Worm (Caenorhabditis elegans) whole organism, early embryonic: ENCODE measurements around the gene F21C10.13.

Experiments
- B0310.2 ChIP-seq: sonication (generic microtip); optimal IDR thresholded peaks from 2 replicates; lab custom pipeline; 2016; ENCODE audit warnings: mild to moderate bottlenecking, missing genetic modification characterization, missing compliant biosample characterization
- F13C5.2 ChIP-seq: sonication (generic microtip); optimal IDR thresholded peaks from 2 replicates; lab custom pipeline; 2017; ENCODE audit warnings: mild to moderate bottlenecking, missing genetic modification characterization, inconsistent platforms, missing compliant biosample characterization
- aly-1 ChIP-seq: sonication (generic microtip); optimal IDR thresholded peaks from 2 replicates; lab custom pipeline; 2016; ENCODE audit warnings: missing genetic modification characterization, missing compliant biosample characterization
- ama-1 ChIP-seq: fragments of 150-350 bp; optimal IDR thresholded peaks from 2 replicates; lab custom pipeline; 2014
- ceh-13 ChIP-seq: fragments of 200-800 bp; sonication (Bioruptor generic); optimal IDR thresholded peaks from 2 replicates; lab custom pipeline; 2018; ENCODE audit warnings: mild to moderate bottlenecking, missing genetic modification characterization, missing compliant biosample characterization
- ceh-36 ChIP-seq: sonication (generic microtip); optimal IDR thresholded peaks from 2 replicates; lab custom pipeline; 2016; ENCODE audit warnings: missing genetic modification characterization, inconsistent platforms, missing compliant biosample characterization
- flt-1 ChIP-seq: fragments of 200-800 bp; sonication (Bioruptor generic); IDR thresholded peaks from 2 replicates; pipeline ENCODE4 v1.3.6; 2022; ENCODE audit warnings: missing genetic modification characterization, missing compliant biosample characterization
- hmbx-1 ChIP-seq: sonication (generic microtip); optimal IDR thresholded peaks from 2 replicates; lab custom pipeline; 2016; ENCODE audit warnings: mild to moderate bottlenecking, missing genetic modification characterization, missing compliant biosample characterization
- hmg-4 ChIP-seq: fragments of 200-800 bp; sonication (Bioruptor generic); optimal IDR thresholded peaks from 2 replicates; lab custom pipeline; 2018; ENCODE audit warnings: mild to moderate bottlenecking, missing genetic modification characterization, missing compliant biosample characterization
- hnd-1 ChIP-seq: sonication (generic microtip); optimal IDR thresholded peaks from 2 replicates; lab custom pipeline; 2016; ENCODE audit warnings: missing genetic modification characterization, missing compliant biosample characterization
- pes-1 ChIP-seq: fragments of 200-800 bp; sonication (Bioruptor generic); IDR thresholded peaks from 2 replicates; pipeline ENCODE4 v1.3.6; 2022; ENCODE audit warnings: missing genetic modification reagents, missing genetic modification characterization, missing compliant biosample characterization
- scrt-1 ChIP-seq: fragments of 200-800 bp; sonication (Bioruptor generic); IDR thresholded peaks from 2 replicates; pipeline ENCODE4 v1.3.6; 2022; ENCODE audit warnings: missing genetic modification characterization, missing compliant biosample characterization
- sea-1 ChIP-seq: fragments of 200-800 bp; sonication (Bioruptor generic); conservative IDR thresholded peaks from 2 replicates; pipeline ENCODE4 v1.3.6; 2022; ENCODE audit warnings: missing genetic modification characterization, missing compliant biosample characterization
- tbx-11 ChIP-seq: fragments of 200-800 bp; sonication (Bioruptor generic); IDR thresholded peaks from 2 replicates; pipeline ENCODE4 v1.3.6; 2022; ENCODE audit warnings: missing genetic modification characterization, missing compliant biosample characterization
- tbx-37 ChIP-seq: fragments of 200-800 bp; sonication (Bioruptor generic); conservative IDR thresholded peaks from 2 replicates; pipeline ENCODE4 v1.3.6; 2022; ENCODE audit warnings: missing genetic modification reagents, missing genetic modification characterization, missing compliant biosample characterization
- tra-4 ChIP-seq: sonication (generic microtip); optimal IDR thresholded peaks from 2 replicates; lab custom pipeline; 2017; ENCODE audit warnings: missing genetic modification characterization, missing compliant biosample characterization

F21C10.13 gene

ce11 chrV:9079965-9080432, 42.1 kb upstream of the F21C10.13 start:
- TF ChIP-seq F13C5.2 (tag; lab: Kevin White, UChicago) (no peak), tra-4 (tag; lab: Kevin White, UChicago) (no peak), B0310.2 (tag; lab: Kevin White, UChicago) (no peak), hmg-4 (GFP tag; lab: Kevin White, UChicago) (no peak), flt-1 (no peak), tbx-37 (GFP tag; lab: Robert Waterston, UW) (no peak), scrt-1 (GFP tag; lab: Robert Waterston, UW) (no peak), ceh-13 (no peak), hmbx-1 (no peak), ama-1 (lab: Kevin White, UChicago) (no peak), pes-1 (GFP tag; lab: Robert Waterston, UW) (no peak), sea-1 (GFP tag; lab: Robert Waterston, UW) (no peak), hnd-1 (no peak), ceh-36 (no peak)

ce11 chrV:9081410-9081809, 40.7 kb upstream of the F21C10.13 start:
- TF ChIP-seq aly-1 (tag; lab: Kevin White, UChicago) (no peak), ceh-13 (no peak), F13C5.2 (tag; lab: Kevin White, UChicago) (no peak), hmbx-1 (no peak)

- TF ChIP-seq tra-4 (tag; lab: Kevin White, UChicago) (no peak), ceh-36 (no peak), sea-1 (GFP tag; lab: Robert Waterston, UW) (no peak), tbx-11 (GFP tag; lab: Robert Waterston, UW) (no peak), B0310.2 (tag; lab: Kevin White, UChicago) (no peak), F13C5.2 (tag; lab: Kevin White, UChicago) (no peak), flt-1 (no peak), scrt-1 (GFP tag; lab: Robert Waterston, UW) (no peak), pes-1 (GFP tag; lab: Robert Waterston, UW) (no peak), hmbx-1 (no peak), ama-1 (lab: Kevin White, UChicago) (no peak), aly-1 (tag; lab: Kevin White, UChicago) (no peak)
These were observed 39.8 kb upstream of the F21C10.13 start for ce11 chrV:9082350-9082749.

- TF ChIP-seq aly-1 (tag; lab: Kevin White, UChicago) = no peak
- TF ChIP-seq hnd-1 = no peak
- no peak for TF ChIP-seq pes-1 (GFP tag; lab: Robert Waterston, UW)
- TF ChIP-seq ceh-13 = no peak
- no peak for TF ChIP-seq tbx-37 (GFP tag; lab: Robert Waterston, UW)
- TF ChIP-seq sea-1 (GFP tag; lab: Robert Waterston, UW) = no peak
- no peak for TF ChIP-seq hmg-4 (GFP tag; lab: Kevin White, UChicago)
- TF ChIP-seq B0310.2 (tag; lab: Kevin White, UChicago) = no peak
These were observed 37.9 kb upstream of the F21C10.13 start for ce11 chrV:9084252-9084651.

ce11 chrV:9085845-9086244, 36.3 kb upstream of the F21C10.13 start:
- TF ChIP-seq tbx-37 (GFP tag; lab: Robert Waterston, UW) = no peak
- TF ChIP-seq ama-1 (lab: Kevin White, UChicago) = no peak
- no peak for TF ChIP-seq F13C5.2 (tag; lab: Kevin White, UChicago)

ce11 chrV:9086650-9087049, 35.5 kb upstream of the F21C10.13 start:
- 0 out of 2 replicates have a peak, but pooled peaks have one; percentile 47 for TF ChIP-seq pes-1 (GFP tag; lab: Robert Waterston, UW)
- TF ChIP-seq sea-1 (GFP tag; lab: Robert Waterston, UW) = 0 out of 2 replicates have a peak, but pooled peaks have one; percentile 60

- TF ChIP-seq B0310.2 (tag; lab: Kevin White, UChicago) (no peak), pes-1 (GFP tag; lab: Robert Waterston, UW) (0 out of 2 replicates have a peak, but pooled peaks have one; percentile 39), hmg-4 (GFP tag; lab: Kevin White, UChicago) (no peak), scrt-1 (GFP tag; lab: Robert Waterston, UW) (no peak), sea-1 (GFP tag; lab: Robert Waterston, UW) (peak; percentile 95), flt-1 (no peak; the same call in 1 of the 2 replicates), tra-4 (tag; lab: Kevin White, UChicago) (no peak), F13C5.2 (tag; lab: Kevin White, UChicago) (no peak), hmbx-1 (no peak), tbx-11 (GFP tag; lab: Robert Waterston, UW) (peak; percentile 27; the same call in 1 of the 2 replicates), hnd-1 (peak; percentile 54), ama-1 (lab: Kevin White, UChicago) (peak; percentile 94)
These were observed 33.3 kb upstream of the F21C10.13 start for ce11 chrV:9088758-9089157.

ce11 chrV:9090824-9091798, 31.0 kb upstream of the F21C10.13 start:
- TF ChIP-seq sea-1 (GFP tag; lab: Robert Waterston, UW) = 0 out of 2 replicates have a peak, but pooled peaks have one; percentile 20
- peak; percentile 60; the same call in 1 of the 2 replicates for TF ChIP-seq scrt-1 (GFP tag; lab: Robert Waterston, UW)
- TF ChIP-seq hmg-4 (GFP tag; lab: Kevin White, UChicago) = peak; percentile 0
